Worm (Caenorhabditis elegans): ENCODE data around the gene Y57A10C.11.

Gene Y57A10C.11

ce11 chrII:12397656-12398055, 17.0 kb downstream of the Y57A10C.11 start, which contains the start of gene F57G9.7:
TSS of gene F57G9.7 (minus strand) at chrII:12397756.
- TF ChIP-seq fkh-10 (GFP tag; optimal IDR thresholded peaks at IDR 0.05): no peak
- TF ChIP-seq elt-3 (tag; optimal IDR thresholded peaks at IDR 0.05): no peak
- no peak for TF ChIP-seq ceh-82 (tag; optimal IDR thresholded peaks at IDR 0.05)
- no peak for TF ChIP-seq nhr-28 (tag; optimal IDR thresholded peaks at IDR 0.05)
- no peak for TF ChIP-seq aly-2 (tag; optimal IDR thresholded peaks at IDR 0.05)
- TF ChIP-seq nfya-1 (tag; optimal IDR thresholded peaks at IDR 0.05; ENCODE audit: insufficient read depth): no peak
- no peak for TF ChIP-seq elt-1 (tag; optimal IDR thresholded peaks at IDR 0.05)
- no peak for TF ChIP-seq ceh-16 (tag; optimal IDR thresholded peaks at IDR 0.05)
- TF ChIP-seq egl-27 (tag; optimal IDR thresholded peaks at IDR 0.05): no peak
- TF ChIP-seq nhr-76 (tag; optimal IDR thresholded peaks at IDR 0.05): no peak
- no peak for TF ChIP-seq ZK546.5 (tag; optimal IDR thresholded peaks at IDR 0.05)

- TF ChIP-seq pha-4 (tag; optimal IDR thresholded peaks at IDR 0.05) (no peak), ceh-28 (tag; optimal IDR thresholded peaks at IDR 0.05) (peak; percentile 91)
Observed at ce11 chrII:12394138-12394537, 20.6 kb downstream of the Y57A10C.11 start.

- TF ChIP-seq fkh-10 (GFP tag; optimal IDR thresholded peaks at IDR 0.05): no peak
- no peak for TF ChIP-seq nhr-77 (tag; optimal IDR thresholded peaks at IDR 0.05)
- no peak for TF ChIP-seq tbx-2 (tag; optimal IDR thresholded peaks at IDR 0.05)
- no peak for TF ChIP-seq hmg-11 (tag; optimal IDR thresholded peaks at IDR 0.05)
- TF ChIP-seq R02D3.7 (tag; optimal IDR thresholded peaks at IDR 0.05): no peak
Observed at ce11 chrII:12393690-12394089, 21.0 kb downstream of the Y57A10C.11 start, which contains the start of gene Y57A10B.7. TSS of gene Y57A10B.7 (minus strand) at chrII:12393790.

- TF ChIP-seq egl-27 (tag; optimal IDR thresholded peaks at IDR 0.05) (no peak), elt-1 (tag; optimal IDR thresholded peaks at IDR 0.05) (no peak), nhr-25 (tag; optimal IDR thresholded peaks at IDR 0.05) (no peak), egl-5 (tag; optimal IDR thresholded peaks at IDR 0.05) (no peak), nfya-1 (tag; optimal IDR thresholded peaks at IDR 0.05; ENCODE audit: insufficient read depth) (no peak), lin-39 (tag; optimal IDR thresholded peaks at IDR 0.05) (no peak), ceh-82 (tag; optimal IDR thresholded peaks at IDR 0.05) (no peak), skn-1 (tag; optimal IDR thresholded peaks at IDR 0.05) (no peak), hmg-11 (tag; optimal IDR thresholded peaks at IDR 0.05) (no peak), fkh-2 (tag; optimal IDR thresholded peaks at IDR 0.05) (no peak), fkh-10 (GFP tag; optimal IDR thresholded peaks at IDR 0.05) (no peak), snpc-4 (tag; optimal IDR thresholded peaks at IDR 0.05) (no peak), nhr-12 (tag; optimal IDR thresholded peaks at IDR 0.05) (no peak), ztf-4 (tag; optimal IDR thresholded peaks at IDR 0.05) (no peak), ZK546.5 (tag; optimal IDR thresholded peaks at IDR 0.05) (no peak), aly-2 (tag; optimal IDR thresholded peaks at IDR 0.05) (no peak)
Observed at ce11 chrII:12389783-12390182, 24.9 kb downstream of the Y57A10C.11 start, which contains the start of gene Y57A10B.6. TSS of gene Y57A10B.6 (plus strand) at chrII:12390083.

- no peak for TF ChIP-seq mdl-1 (tag; optimal IDR thresholded peaks at IDR 0.05)
- no peak for TF ChIP-seq ceh-28 (tag; optimal IDR thresholded peaks at IDR 0.05)
- no peak for TF ChIP-seq ama-1 (optimal IDR thresholded peaks at IDR 0.05)
- no peak for TF ChIP-seq elt-3 (tag; optimal IDR thresholded peaks at IDR 0.05)
- TF ChIP-seq ZK546.5 (tag; optimal IDR thresholded peaks at IDR 0.05): no peak
- TF ChIP-seq nhr-23 (tag; optimal IDR thresholded peaks at IDR 0.05): no peak
- no peak for TF ChIP-seq nhr-67 (tag; optimal IDR thresholded peaks at IDR 0.05)
- no peak for TF ChIP-seq egl-27 (tag; optimal IDR thresholded peaks at IDR 0.05)
- TF ChIP-seq ceh-82 (tag; optimal IDR thresholded peaks at IDR 0.05): no peak
- no peak for TF ChIP-seq snpc-4 (tag; optimal IDR thresholded peaks at IDR 0.05)
- TF ChIP-seq hmg-11 (tag; optimal IDR thresholded peaks at IDR 0.05): no peak
- no peak for TF ChIP-seq pha-4 (tag; optimal IDR thresholded peaks at IDR 0.05)
- TF ChIP-seq skn-1 (tag; optimal IDR thresholded peaks at IDR 0.05): no peak
- TF ChIP-seq lin-15B (tag; optimal IDR thresholded peaks at IDR 0.05): no peak
- no peak for TF ChIP-seq jun-1 (tag; optimal IDR thresholded peaks at IDR 0.05)
- TF ChIP-seq tbx-2 (tag; optimal IDR thresholded peaks at IDR 0.05): no peak
Observed at ce11 chrII:12387980-12388379, 26.7 kb downstream of the Y57A10C.11 start, which contains the start of gene sre-41. TSS of gene sre-41 (plus strand) at chrII:12388280.

ce11 chrII:12387487-12387886, 27.2 kb downstream of the Y57A10C.11 start:
- TF ChIP-seq ceh-9 (tag; optimal IDR thresholded peaks at IDR 0.05): no peak
- no peak for TF ChIP-seq hmg-11 (tag; optimal IDR thresholded peaks at IDR 0.05)
- no peak for TF ChIP-seq nhr-237 (tag; optimal IDR thresholded peaks at IDR 0.05)
- TF ChIP-seq egl-5 (tag; optimal IDR thresholded peaks at IDR 0.05): no peak

Data from whole organism, L3 larva.